Fruit fly (Drosophila melanogaster): Measurements from ENCODE around the gene CG17707.

CG17707 gene

dm6 chrX:148326-148725 is at the start of gene CG17707:
CG17707 (minus strand) TSS chrX:148426.
- TF ChIP-seq insv (optimal IDR thresholded peaks at IDR 0.05) = no peak
- no peak for TF ChIP-seq psq (optimal IDR thresholded peaks at IDR 0.05)
- no peak for TF ChIP-seq ttk (optimal IDR thresholded peaks at IDR 0.05)
- no peak for TF ChIP-seq Myc (optimal IDR thresholded peaks at IDR 0.05)
- no peak for TF ChIP-seq h (optimal IDR thresholded peaks at IDR 0.05)
- TF ChIP-seq Sin3A (optimal IDR thresholded peaks at IDR 0.05) = no peak

- TF ChIP-seq h (optimal IDR thresholded peaks at IDR 0.05) = no peak
- no peak for TF ChIP-seq psq (optimal IDR thresholded peaks at IDR 0.05)
- TF ChIP-seq insv (optimal IDR thresholded peaks at IDR 0.05) = no peak
- no peak for TF ChIP-seq Sin3A (optimal IDR thresholded peaks at IDR 0.05)
- TF ChIP-seq ttk (optimal IDR thresholded peaks at IDR 0.05) = no peak
- TF ChIP-seq Myc (optimal IDR thresholded peaks at IDR 0.05) = no peak
These were observed 42.8 kb upstream of the CG17707 start for dm6 chrX:191046-191445.

- TF ChIP-seq ttk (optimal IDR thresholded peaks at IDR 0.05) = no peak
- TF ChIP-seq h (optimal IDR thresholded peaks at IDR 0.05) = no peak
- TF ChIP-seq Myc (optimal IDR thresholded peaks at IDR 0.05) = no peak
- TF ChIP-seq insv (optimal IDR thresholded peaks at IDR 0.05) = no peak
- no peak for TF ChIP-seq Sin3A (optimal IDR thresholded peaks at IDR 0.05)
- no peak for TF ChIP-seq psq (optimal IDR thresholded peaks at IDR 0.05)
These were observed 32.2 kb upstream of the CG17707 start for dm6 chrX:180462-180861.

- TF ChIP-seq insv (optimal IDR thresholded peaks at IDR 0.05) (no peak), h (optimal IDR thresholded peaks at IDR 0.05) (no peak), psq (optimal IDR thresholded peaks at IDR 0.05) (no peak), Sin3A (optimal IDR thresholded peaks at IDR 0.05) (no peak), ttk (optimal IDR thresholded peaks at IDR 0.05) (no peak), Myc (optimal IDR thresholded peaks at IDR 0.05) (no peak)
These were observed 27.4 kb upstream of the CG17707 start for dm6 chrX:175542-176197.

dm6 chrX:173544-173943 is 25.3 kb upstream of the CG17707 start:
- TF ChIP-seq h (optimal IDR thresholded peaks at IDR 0.05) (no peak), Myc (optimal IDR thresholded peaks at IDR 0.05) (no peak), Sin3A (optimal IDR thresholded peaks at IDR 0.05) (no peak), insv (optimal IDR thresholded peaks at IDR 0.05) (no peak), psq (optimal IDR thresholded peaks at IDR 0.05) (no peak), ttk (optimal IDR thresholded peaks at IDR 0.05) (no peak)

- TF ChIP-seq ttk (optimal IDR thresholded peaks at IDR 0.05) (no peak), h (optimal IDR thresholded peaks at IDR 0.05) (no peak), Sin3A (optimal IDR thresholded peaks at IDR 0.05) (no peak), Myc (optimal IDR thresholded peaks at IDR 0.05) (no peak), insv (optimal IDR thresholded peaks at IDR 0.05) (no peak), psq (optimal IDR thresholded peaks at IDR 0.05) (no peak)
These were observed 21.3 kb upstream of the CG17707 start for dm6 chrX:169571-169970.

dm6 chrX:145081-145480 is 3.1 kb downstream of the CG17707 start:
- TF ChIP-seq Sin3A (optimal IDR thresholded peaks at IDR 0.05) = no peak
- no peak for TF ChIP-seq insv (optimal IDR thresholded peaks at IDR 0.05)
- TF ChIP-seq psq (optimal IDR thresholded peaks at IDR 0.05) = no peak
- TF ChIP-seq ttk (optimal IDR thresholded peaks at IDR 0.05) = no peak
- no peak for TF ChIP-seq Myc (optimal IDR thresholded peaks at IDR 0.05)

dm6 chrX:141961-142360 is 6.3 kb downstream of the CG17707 start:
- no peak for TF ChIP-seq Myc (optimal IDR thresholded peaks at IDR 0.05)
- TF ChIP-seq h (optimal IDR thresholded peaks at IDR 0.05) = no peak
- no peak for TF ChIP-seq psq (optimal IDR thresholded peaks at IDR 0.05)
- no peak for TF ChIP-seq Sin3A (optimal IDR thresholded peaks at IDR 0.05)
- TF ChIP-seq insv (optimal IDR thresholded peaks at IDR 0.05) = no peak
- no peak for TF ChIP-seq ttk (optimal IDR thresholded peaks at IDR 0.05)

- TF ChIP-seq insv (optimal IDR thresholded peaks at IDR 0.05) (no peak), ttk (optimal IDR thresholded peaks at IDR 0.05) (no peak), h (optimal IDR thresholded peaks at IDR 0.05) (no peak), Sin3A (optimal IDR thresholded peaks at IDR 0.05) (no peak), psq (optimal IDR thresholded peaks at IDR 0.05) (no peak), Myc (optimal IDR thresholded peaks at IDR 0.05) (no peak)
These were observed 8.2 kb downstream of the CG17707 start, which contains the start of gene tyn for dm6 chrX:140018-140417. tyn (plus strand) TSS chrX:140318.

dm6 chrX:130555-130954 is 17.7 kb downstream of the CG17707 start:
- TF ChIP-seq ttk (optimal IDR thresholded peaks at IDR 0.05) = no peak
- no peak for TF ChIP-seq h (optimal IDR thresholded peaks at IDR 0.05)
- no peak for TF ChIP-seq Sin3A (optimal IDR thresholded peaks at IDR 0.05)
- TF ChIP-seq insv (optimal IDR thresholded peaks at IDR 0.05) = no peak
- no peak for TF ChIP-seq psq (optimal IDR thresholded peaks at IDR 0.05)
- TF ChIP-seq Myc (optimal IDR thresholded peaks at IDR 0.05) = no peak

dm6 chrX:127350-127768 is 20.9 kb downstream of the CG17707 start, which contains the start of gene RhoGAP1A:
RhoGAP1A (plus strand) TSS chrX:127449.
- TF ChIP-seq ttk (optimal IDR thresholded peaks at IDR 0.05) = no peak
- TF ChIP-seq Myc (optimal IDR thresholded peaks at IDR 0.05) = no peak
- no peak for TF ChIP-seq insv (optimal IDR thresholded peaks at IDR 0.05)
- TF ChIP-seq h (optimal IDR thresholded peaks at IDR 0.05) = no peak
- no peak for TF ChIP-seq Sin3A (optimal IDR thresholded peaks at IDR 0.05)
- no peak for TF ChIP-seq psq (optimal IDR thresholded peaks at IDR 0.05)

- TF ChIP-seq psq (optimal IDR thresholded peaks at IDR 0.05) = no peak
- TF ChIP-seq Sin3A (optimal IDR thresholded peaks at IDR 0.05) = no peak
- no peak for TF ChIP-seq h (optimal IDR thresholded peaks at IDR 0.05)
These were observed 21.6 kb downstream of the CG17707 start, which contains the start of gene CG17636 for dm6 chrX:126614-127013. CG17636 (minus strand) TSS chrX:126714.

dm6 chrX:123799-124198 is 24.4 kb downstream of the CG17707 start:
- TF ChIP-seq insv (optimal IDR thresholded peaks at IDR 0.05) (no peak), ttk (optimal IDR thresholded peaks at IDR 0.05) (no peak), Sin3A (optimal IDR thresholded peaks at IDR 0.05) (no peak)

Data from Kc167 (cell line).